Worm (Caenorhabditis elegans) whole organism, L4 larva: ENCODE results near the gene srv-2.

ENCODE experiments used
- arid-1 ChIP-seq: fragments of 200-800 bp; sonication (Bioruptor generic); conservative IDR thresholded peaks from 2 replicates; pipeline ENCODE4 v1.3.6; 2022; ENCODE audit warnings: missing genetic modification reagents, missing genetic modification characterization, missing compliant biosample characterization
- ceh-28 ChIP-seq: fragments of 150-350 bp; optimal IDR thresholded peaks from 2 replicates; lab custom pipeline; 2014; ENCODE audit warnings: missing biosample characterization, missing genetic modification reagents, missing genetic modification characterization
- dmd-8 ChIP-seq: fragments of 200-800 bp; sonication (Bioruptor generic); IDR thresholded peaks from 2 replicates; pipeline ENCODE4 v1.3.6; 2022; ENCODE audit warnings: missing genetic modification characterization, missing compliant biosample characterization
- lin-1 ChIP-seq: fragments of 200-800 bp; sonication (Bioruptor generic); IDR thresholded peaks from 2 replicates; pipeline ENCODE4 v1.3.6; 2022; ENCODE audit warnings: missing genetic modification reagents, missing genetic modification characterization, missing compliant biosample characterization
- madf-9 ChIP-seq: fragments of 200-800 bp; sonication (Bioruptor generic); conservative IDR thresholded peaks from 2 replicates; pipeline ENCODE4 v1.3.6; 2022; ENCODE audit warnings: missing genetic modification reagents, missing genetic modification characterization, missing compliant biosample characterization
- nhr-25 ChIP-seq: sonication (generic microtip); optimal IDR thresholded peaks from 2 replicates; lab custom pipeline; 2017; ENCODE audit warnings: missing genetic modification characterization, mild to moderate bottlenecking, missing compliant biosample characterization, antibody characterized with exemption, moderate library complexity, borderline replicate concordance; ENCODE audit not compliant: insufficient read depth
- unc-130 ChIP-seq: sonication (generic microtip); optimal IDR thresholded peaks from 2 replicates; lab custom pipeline; 2016; ENCODE audit warnings: missing genetic modification reagents, missing genetic modification characterization, missing compliant biosample characterization

ce11 chrII:10587742-10588141 lies 14.3 kb downstream of the srv-2 start, which contains the start of gene crn-3:
- TF ChIP-seq lin-1 (GFP tag; lab: Robert Waterston, UW) = no peak
- no peak for TF ChIP-seq dmd-8 (GFP tag; lab: Robert Waterston, UW)
- TF ChIP-seq ceh-28 = no peak
- TF ChIP-seq unc-130 (GFP tag; lab: Kevin White, UChicago) = no peak
- no peak for TF ChIP-seq madf-9 (GFP tag; lab: Robert Waterston, UW)
- no peak for TF ChIP-seq arid-1 (GFP tag; lab: Robert Waterston, UW)
- no peak for TF ChIP-seq nhr-25 (tag; lab: Kevin White, UChicago)
